Worm (Caenorhabditis elegans): ENCODE data around the gene ugt-8.

DNA sequence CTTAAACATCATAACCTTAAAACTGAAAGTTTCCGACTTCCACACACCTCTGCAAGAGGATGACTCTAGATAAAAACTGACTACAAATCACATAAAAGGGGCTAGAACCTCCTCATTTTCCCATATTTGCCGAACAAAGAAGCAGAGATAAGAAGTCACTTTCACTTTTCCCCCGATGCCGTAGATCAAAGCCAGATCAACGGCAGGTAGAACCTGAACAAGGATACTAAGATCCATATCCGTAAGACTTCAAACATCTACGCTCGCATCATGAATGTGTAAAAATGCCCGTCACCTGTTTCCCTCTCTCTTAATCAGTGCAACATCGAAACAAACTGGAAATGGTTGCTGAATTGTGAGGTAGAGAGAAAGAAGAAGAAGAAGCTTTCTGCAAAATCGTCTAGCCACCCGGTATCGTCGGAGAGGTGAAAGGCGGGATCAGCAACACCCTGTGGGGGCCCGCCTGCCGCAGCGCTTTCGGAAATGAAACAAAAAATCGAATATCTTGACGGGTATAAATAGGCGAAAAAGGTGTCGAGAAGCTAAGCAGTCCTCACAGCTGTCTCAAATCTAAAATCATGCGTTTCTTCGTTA, 15.0 kb downstream of the ugt-8 start, which contains the start of gene C02E7.6:
- no peak; the same call in 1 of the 2 replicates for TF ChIP-seq klf-2 (GFP tag; conservative IDR thresholded peaks at IDR 0.05)
- TF ChIP-seq flt-1 (GFP tag; IDR thresholded peaks at IDR 0.05) = no peak
- no peak for TF ChIP-seq cog-1 (tag; optimal IDR thresholded peaks at IDR 0.05)
- no peak for TF ChIP-seq tab-1 (GFP tag; IDR thresholded peaks at IDR 0.05)
